Fruit fly (Drosophila melanogaster): ENCODE data around the gene CG9386.

The CG9386 gene

dm6 chr3R:9559413-9560014 lies 4.3 kb upstream of the CG9386 start, which contains the start of the genes AP-1mu and MBD-like (continued):
- TF ChIP-seq kni (GFP tag; optimal IDR thresholded peaks at IDR 0.05) = peak; percentile 10
- peak; percentile 42 for TF ChIP-seq Oli (tag; optimal IDR thresholded peaks at IDR 0.05)
- TF ChIP-seq C15 (GFP tag; IDR thresholded peaks at IDR 0.05) = no peak
- peak in 1 of 3 experiments; percentile 62 for TF ChIP-seq lola (GFP tag; optimal IDR thresholded peaks at IDR 0.05)
- peak; percentile 60 for TF ChIP-seq az2 (GFP tag; optimal IDR thresholded peaks at IDR 0.05)
- TF ChIP-seq Bdp1 (GFP tag; optimal IDR thresholded peaks at IDR 0.05) = peak; percentile 64
- TF ChIP-seq Taf1 (GFP tag; IDR thresholded peaks at IDR 0.05) = peak; percentile 48; the same call in 1 of the 2 replicates
- no peak for TF ChIP-seq ara (GFP tag; IDR thresholded peaks at IDR 0.05)
- no peak for TF ChIP-seq gce (GFP tag; IDR thresholded peaks at IDR 0.05)
- TF ChIP-seq E2f1 (GFP tag; IDR thresholded peaks at IDR 0.05) = peak; percentile 51
- TF ChIP-seq tio (GFP tag; optimal IDR thresholded peaks at IDR 0.05) = no peak
- TF ChIP-seq CG7372 (GFP tag; IDR thresholded peaks at IDR 0.05) = peak; percentile 60
- TF ChIP-seq nmo (GFP tag; optimal IDR thresholded peaks at IDR 0.05) = peak; percentile 74
- TF ChIP-seq CG11456 (GFP tag; IDR thresholded peaks at IDR 0.05) = peak; percentile 66; the same call in 2 of the 3 replicates
- peak; percentile 3 for TF ChIP-seq CG10431 (GFP tag; optimal IDR thresholded peaks at IDR 0.05)
- peak; percentile 57 for TF ChIP-seq CG15696 (tag; optimal IDR thresholded peaks at IDR 0.05)
- no peak for TF ChIP-seq nom (GFP tag; optimal IDR thresholded peaks at IDR 0.05)
- no peak for TF ChIP-seq sens-2 (GFP tag; IDR thresholded peaks at IDR 0.05)
- no peak for TF ChIP-seq abd-A (tag; optimal IDR thresholded peaks at IDR 0.05)
- peak; percentile 27 for TF ChIP-seq Hmx (GFP tag; optimal IDR thresholded peaks at IDR 0.05)
- TF ChIP-seq slp2 (GFP tag; optimal IDR thresholded peaks at IDR 0.05) = peak; percentile 56
- peak; percentile 80 for TF ChIP-seq HmgZ (tag; optimal IDR thresholded peaks at IDR 0.05)
- peak; percentile 48 for TF ChIP-seq Meics (GFP tag; optimal IDR thresholded peaks at IDR 0.05)
- peak; percentile 46 for TF ChIP-seq zen (tag; optimal IDR thresholded peaks at IDR 0.05)
- TF ChIP-seq eyg (GFP tag; optimal IDR thresholded peaks at IDR 0.05) = peak; percentile 19
- TF ChIP-seq CTCF (GFP tag; optimal IDR thresholded peaks at IDR 0.05) = no peak
- peak; percentile 28 for TF ChIP-seq Atf-2 (GFP tag; optimal IDR thresholded peaks at IDR 0.05)
- no peak for TF ChIP-seq Nf-YA (GFP tag; IDR thresholded peaks at IDR 0.05)
- peak; percentile 41; the same call in 1 of the 2 replicates for TF ChIP-seq klu (GFP tag; IDR thresholded peaks at IDR 0.05)
- peak; percentile 62 for TF ChIP-seq Nf-YC (tag; optimal IDR thresholded peaks at IDR 0.05)
- TF ChIP-seq NC2β (GFP tag; optimal IDR thresholded peaks at IDR 0.05) = peak; percentile 76
- TF ChIP-seq sisA (GFP tag; IDR thresholded peaks at IDR 0.05) = peak; percentile 56
- peak; percentile 38 for TF ChIP-seq gcm (GFP tag; optimal IDR thresholded peaks at IDR 0.05)
- peak; percentile 70 for TF ChIP-seq sug (tag; optimal IDR thresholded peaks at IDR 0.05)
- TF ChIP-seq so (GFP tag; IDR thresholded peaks at IDR 0.05) = no peak
- TF ChIP-seq CG18262 (tag; optimal IDR thresholded peaks at IDR 0.05) = peak; percentile 57
- no peak for TF ChIP-seq CG16779 (GFP tag; IDR thresholded peaks at IDR 0.05)
- TF ChIP-seq CG4854 (GFP tag; optimal IDR thresholded peaks at IDR 0.05) = peak; percentile 58
- no peak for TF ChIP-seq gcm2 (GFP tag; optimal IDR thresholded peaks at IDR 0.05)
- TF ChIP-seq CG4707 (GFP tag; optimal IDR thresholded peaks at IDR 0.05) = no peak
- no peak for TF ChIP-seq CG17328 (GFP tag; IDR thresholded peaks at IDR 0.05)
- TF ChIP-seq CG18599 (GFP tag; optimal IDR thresholded peaks at IDR 0.05) = no peak
- TF ChIP-seq CG11247 (GFP tag; IDR thresholded peaks at IDR 0.05) = 0 out of 2 replicates have a peak, but pooled peaks have one; percentile 47
- TF ChIP-seq fd3F (GFP tag; optimal IDR thresholded peaks at IDR 0.05) = peak; percentile 39
- peak; percentile 58 for TF ChIP-seq CG8290 (GFP tag; optimal IDR thresholded peaks at IDR 0.05)
- TF ChIP-seq CG8290 (tag; optimal IDR thresholded peaks at IDR 0.05) = no peak
- peak; percentile 75 for TF ChIP-seq phol (tag; optimal IDR thresholded peaks at IDR 0.05)
- peak; percentile 41 for TF ChIP-seq CG10462 (GFP tag; optimal IDR thresholded peaks at IDR 0.05)
- peak; percentile 54 for TF ChIP-seq Ssrp (tag; optimal IDR thresholded peaks at IDR 0.05)
- TF ChIP-seq pzg (GFP tag; optimal IDR thresholded peaks at IDR 0.05) = peak; percentile 78
- TF ChIP-seq H2.0 (GFP tag; IDR thresholded peaks at IDR 0.05) = peak; percentile 47; the same call in 1 of the 2 replicates

All from whole organism, embryonic.